Worm (Caenorhabditis elegans): ENCODE data around the gene famh-161.

DNA sequence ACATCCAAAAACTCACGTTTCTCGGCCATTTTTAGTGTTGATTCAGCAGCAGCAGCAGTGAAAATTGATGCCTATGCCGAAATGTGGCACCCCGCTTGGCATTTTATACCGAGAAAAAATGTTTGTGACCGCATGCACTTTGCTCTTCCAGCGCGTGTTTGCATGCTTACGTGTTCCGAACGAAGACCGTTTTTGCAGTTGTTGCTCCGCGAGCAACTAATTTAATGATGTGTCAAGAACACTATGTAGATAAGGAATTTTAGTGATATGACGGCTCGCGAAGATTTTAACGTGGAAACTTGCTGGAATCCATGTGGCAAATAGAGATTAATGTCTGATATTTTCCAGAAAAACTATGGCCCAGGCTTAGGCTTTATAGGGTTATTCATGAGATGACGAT is 35.0 kb downstream of the famh-161 start, which contains the start of gene dct-16:
- TF ChIP-seq med-1 (GFP tag; optimal IDR thresholded peaks at IDR 0.05; ENCODE audit: insufficient read depth) (no peak), cog-1 (tag; optimal IDR thresholded peaks at IDR 0.05) (no peak), klf-2 (GFP tag; conservative IDR thresholded peaks at IDR 0.05) (no peak), flt-1 (GFP tag; IDR thresholded peaks at IDR 0.05) (no peak), ztf-23 (GFP tag; IDR thresholded peaks at IDR 0.05) (no peak), ztf-29 (GFP tag; IDR thresholded peaks at IDR 0.05) (no peak)
